Fruit fly (Drosophila melanogaster) whole organism, embryonic: ENCODE results near the gene CG18179.

Source experiments
- Adf1 ChIP-seq: fragments of 200-800 bp; sonication (Bioruptor generic); IDR thresholded peaks from 2 replicates; pipeline ENCODE4 v1.3.6; 2022; ENCODE audit warnings: missing biosample characterization, missing genetic modification characterization
- Bdp1 ChIP-seq: fragments of 200-800 bp; sonication (Bioruptor generic); optimal IDR thresholded peaks from 3 replicates; lab custom pipeline; 2016; ENCODE audit warnings: missing biosample characterization, missing genetic modification characterization
- CG11560 ChIP-seq: fragments of 200-800 bp; sonication (Bioruptor generic); IDR thresholded peaks from 3 replicates; pipeline ENCODE4 v1.3.6; 2022; ENCODE audit warnings: missing biosample characterization, missing genetic modification characterization
- CG13287 ChIP-seq: fragments of 200-800 bp; sonication (Bioruptor generic); IDR thresholded peaks from 2 replicates; pipeline ENCODE4 v1.3.6; 2022; ENCODE audit warnings: missing biosample characterization, missing genetic modification characterization; ENCODE audit not compliant: partially characterized antibody
- CG15601 ChIP-seq: fragments of 200-800 bp; sonication (Bioruptor generic); optimal IDR thresholded peaks from 3 replicates; lab custom pipeline; 2019; ENCODE audit warnings: missing biosample characterization, mild to moderate bottlenecking, missing genetic modification characterization, moderate library complexity
- CG1647 ChIP-seq: fragments of 200-800 bp; sonication (Bioruptor generic); optimal IDR thresholded peaks from 3 replicates; lab custom pipeline; 2016; ENCODE audit warnings: missing biosample characterization, missing genetic modification characterization
- CG16779 ChIP-seq: fragments of 200-800 bp; sonication (Bioruptor generic); IDR thresholded peaks from 2 replicates; pipeline ENCODE4 v1.3.6; 2022; ENCODE audit warnings: missing biosample characterization, missing genetic modification characterization
- CG17359 ChIP-seq: fragments of 200-800 bp; sonication (Bioruptor generic); optimal IDR thresholded peaks from 3 replicates; lab custom pipeline; 2018; ENCODE audit warnings: missing biosample characterization, mild to moderate bottlenecking, missing genetic modification characterization, moderate library complexity
- CG31224 ChIP-seq: fragments of 200-800 bp; sonication (Bioruptor generic); IDR thresholded peaks from 2 replicates; pipeline ENCODE4 v1.3.6; 2022; ENCODE audit warnings: missing biosample characterization, missing genetic modification characterization
- CG32532 ChIP-seq: fragments of 200-800 bp; sonication (Bioruptor generic); IDR thresholded peaks from 2 replicates; pipeline ENCODE4 v1.3.6; 2022; ENCODE audit warnings: missing biosample characterization, missing genetic modification characterization
- CG34376 ChIP-seq: fragments of 200-800 bp; sonication (Bioruptor generic); optimal IDR thresholded peaks from 2 replicates; lab custom pipeline; 2018; ENCODE audit warnings: missing biosample characterization, mild to moderate bottlenecking, missing genetic modification characterization
- CG34422 ChIP-seq: fragments of 200-800 bp; sonication (Bioruptor generic); IDR thresholded peaks from 3 replicates; pipeline ENCODE4 v1.3.6; 2022; ENCODE audit warnings: missing biosample characterization, missing genetic modification characterization
- CG3726 ChIP-seq: fragments of 200-800 bp; sonication (Bioruptor generic); IDR thresholded peaks from 3 replicates; pipeline ENCODE4, ENCODE4 v1.3.6; 2022; ENCODE audit warnings: missing biosample characterization, missing genetic modification characterization
- CG42726 ChIP-seq: fragments of 200-800 bp; sonication (Bioruptor generic); IDR thresholded peaks from 2 replicates; pipeline ENCODE4 v1.3.6; 2022; ENCODE audit warnings: missing biosample characterization, missing genetic modification characterization; ENCODE audit not compliant: partially characterized antibody
- CG4360 ChIP-seq: fragments of 200-800 bp; sonication (Bioruptor generic); IDR thresholded peaks from 2 replicates; pipeline ENCODE4 v1.3.6; 2022; ENCODE audit warnings: missing biosample characterization, missing genetic modification characterization
- CG4404 ChIP-seq: fragments of 200-800 bp; sonication (Bioruptor generic); IDR thresholded peaks from 2 replicates; pipeline ENCODE4 v1.3.6; 2022; ENCODE audit warnings: missing biosample characterization, missing genetic modification characterization
- CG6175 ChIP-seq: fragments of 200-800 bp; sonication (Bioruptor generic); IDR thresholded peaks from 3 replicates; pipeline ENCODE4 v1.3.6; 2022; ENCODE audit warnings: missing biosample characterization, missing genetic modification characterization
- CG8478 ChIP-seq: fragments of >200 bp; optimal IDR thresholded peaks from 2 replicates; lab custom pipeline; 2018
- Dad ChIP-seq: fragments of 200-800 bp; sonication (Bioruptor generic); optimal IDR thresholded peaks from 3 replicates; lab custom pipeline; 2016; ENCODE audit warnings: missing biosample characterization, missing genetic modification characterization
- Dip2 ChIP-seq: fragments of 200-800 bp; sonication (Bioruptor generic); IDR thresholded peaks from 2 replicates; pipeline ENCODE4 v1.3.6; 2022; ENCODE audit warnings: missing biosample characterization, missing genetic modification characterization
- Doc3 ChIP-seq: fragments of 200-800 bp; sonication (Bioruptor generic); IDR thresholded peaks from 3 replicates; pipeline ENCODE4 v1.3.6; 2022; ENCODE audit warnings: missing biosample characterization, missing genetic modification characterization; ENCODE audit not compliant: partially characterized antibody
- Elba2 ChIP-seq: fragments of 200-800 bp; sonication (Bioruptor generic); optimal IDR thresholded peaks from 3 replicates; lab custom pipeline; 2016; ENCODE audit warnings: missing biosample characterization, missing genetic modification characterization
- GATAe ChIP-seq: fragments of 200-800 bp; sonication (Bioruptor generic); conservative IDR thresholded peaks from 2 replicates; pipeline ENCODE4 v1.3.6; 2022; ENCODE audit warnings: missing biosample characterization, missing genetic modification characterization
- HmgZ ChIP-seq: fragments of 200-800 bp; sonication (Bioruptor generic); optimal IDR thresholded peaks from 2 replicates; lab custom pipeline; 2018; ENCODE audit warnings: missing biosample characterization, mild to moderate bottlenecking, missing genetic modification characterization
- Hr51 ChIP-seq, 2 experiments: fragments of 200-800 bp; sonication (Bioruptor generic); optimal IDR thresholded peaks; 2 replicates in 1 of 2; 3 replicates in 1 of 2; lab custom pipeline; 2016 to 2018; ENCODE audit warnings: missing biosample characterization in 2 of 2, missing genetic modification characterization in 2 of 2, mild to moderate bottlenecking in 1 of 2, moderate library complexity in 1 of 2
- Lim3 ChIP-seq: fragments of 200-800 bp; sonication (Bioruptor generic); IDR thresholded peaks from 2 replicates; pipeline ENCODE4 v1.3.6; 2022; ENCODE audit warnings: missing biosample characterization, missing genetic modification characterization
- Lpt ChIP-seq: fragments of >200 bp; optimal IDR thresholded peaks from 2 replicates; lab custom pipeline; 2018; ENCODE audit warnings: missing biosample characterization, missing genetic modification characterization
- Mes4 ChIP-seq: fragments of 200-800 bp; sonication (Bioruptor generic); optimal IDR thresholded peaks from 2 replicates; lab custom pipeline; 2016; ENCODE audit warnings: missing biosample characterization, missing genetic modification characterization
- NFAT ChIP-seq: fragments of 200-800 bp; sonication (Bioruptor generic); IDR thresholded peaks from 2 replicates; pipeline ENCODE4 v1.3.6; 2022; ENCODE audit warnings: missing biosample characterization, missing genetic modification characterization
- Nf-YB ChIP-seq: fragments of 200-800 bp; sonication (Bioruptor generic); optimal IDR thresholded peaks from 3 replicates; lab custom pipeline; 2019; ENCODE audit warnings: missing biosample characterization, mild to moderate bottlenecking, missing genetic modification characterization, moderate library complexity
- Ssrp ChIP-seq: fragments of 200-800 bp; sonication (Bioruptor generic); optimal IDR thresholded peaks from 2 replicates; lab custom pipeline; 2018; ENCODE audit warnings: missing biosample characterization, mild to moderate bottlenecking, missing genetic modification characterization, moderate library complexity
- br ChIP-seq: fragments of >200 bp; optimal IDR thresholded peaks from 2 replicates; lab custom pipeline; 2017
- cato ChIP-seq: fragments of 200-800 bp; sonication (Bioruptor generic); optimal IDR thresholded peaks from 2 replicates; lab custom pipeline; 2016; ENCODE audit warnings: missing biosample characterization, missing genetic modification characterization, borderline replicate concordance
- ci ChIP-seq: fragments of 200-800 bp; sonication (Bioruptor generic); IDR thresholded peaks from 3 replicates; pipeline ENCODE4 v1.3.6; 2022; ENCODE audit warnings: missing biosample characterization, missing genetic modification characterization
- crol ChIP-seq: fragments of 200-800 bp; sonication (Bioruptor generic); IDR thresholded peaks from 2 replicates; pipeline ENCODE4 v1.3.6; 2022; ENCODE audit warnings: missing biosample characterization, missing genetic modification characterization
- crp ChIP-seq, 2 experiments: fragments of 200-800 bp; sonication (Bioruptor generic); optimal IDR thresholded peaks; 2 replicates in 1 of 2; 3 replicates in 1 of 2; lab custom pipeline; 2017; ENCODE audit warnings: missing biosample characterization in 2 of 2, missing genetic modification characterization in 2 of 2, mild to moderate bottlenecking in 1 of 2, moderate library complexity in 1 of 2
- dysf ChIP-seq: fragments of 200-800 bp; sonication (Bioruptor generic); IDR thresholded peaks from 3 replicates; pipeline ENCODE4 v1.3.6; 2022; ENCODE audit warnings: missing biosample characterization, missing genetic modification characterization
- emc ChIP-seq: fragments of 200-800 bp; sonication (Bioruptor generic); optimal IDR thresholded peaks from 2 replicates; lab custom pipeline; 2016; ENCODE audit warnings: missing biosample characterization, missing genetic modification characterization
- grn ChIP-seq: fragments of 200-800 bp; sonication (Bioruptor generic); optimal IDR thresholded peaks from 3 replicates; lab custom pipeline; 2017; ENCODE audit warnings: missing biosample characterization, missing genetic modification characterization
- gro ChIP-seq: fragments of 200-800 bp; sonication (Bioruptor generic); optimal IDR thresholded peaks from 2 replicates; lab custom pipeline; 2016; ENCODE audit warnings: missing biosample characterization, missing genetic modification characterization
- gsb ChIP-seq: fragments of 200-800 bp; sonication (Bioruptor generic); IDR thresholded peaks from 2 replicates; pipeline ENCODE4 v1.3.6; 2022; ENCODE audit warnings: missing biosample characterization, missing genetic modification characterization
- hkb ChIP-seq, 2 experiments: fragments of 200-800 bp in 1 of 2; fragments of >200 bp in 1 of 2; sonication (Bioruptor generic) in 1 of 2; IDR thresholded peaks in 1 of 2; optimal IDR thresholded peaks in 1 of 2; 2 replicates each; pipeline versions ENCODE4 v1.3.6 to Lab custom; 2017 to 2022; ENCODE audit warnings: missing biosample characterization in 1 of 2, missing genetic modification characterization in 1 of 2
- kah ChIP-seq: fragments of 200-800 bp; sonication (Bioruptor generic); optimal IDR thresholded peaks from 2 replicates; lab custom pipeline; 2018; ENCODE audit warnings: missing biosample characterization, mild to moderate bottlenecking, missing genetic modification characterization
- nom ChIP-seq: fragments of 200-800 bp; sonication (Bioruptor generic); optimal IDR thresholded peaks from 2 replicates; lab custom pipeline; 2017; ENCODE audit warnings: missing biosample characterization, missing genetic modification characterization, mild to moderate bottlenecking, moderate library complexity, missing genetic modification reagents
- schlank ChIP-seq: fragments of 200-800 bp; sonication (Bioruptor generic); optimal IDR thresholded peaks from 2 replicates; lab custom pipeline; 2018; ENCODE audit warnings: missing biosample characterization, mild to moderate bottlenecking, missing genetic modification characterization
- scrt ChIP-seq: fragments of 200-800 bp; sonication (Bioruptor generic); optimal IDR thresholded peaks from 2 replicates; lab custom pipeline; 2018; ENCODE audit warnings: missing biosample characterization, mild to moderate bottlenecking, missing genetic modification characterization, moderate library complexity
- sens-2 ChIP-seq: fragments of 200-800 bp; sonication (Bioruptor generic); IDR thresholded peaks from 2 replicates; pipeline ENCODE4 v1.3.6; 2022; ENCODE audit warnings: missing biosample characterization, missing genetic modification characterization
- sob ChIP-seq: fragments of 200-800 bp; sonication (Bioruptor generic); IDR thresholded peaks from 2 replicates; pipeline ENCODE4 v1.3.6; 2022; ENCODE audit warnings: missing biosample characterization, missing genetic modification characterization
- vfl ChIP-seq: fragments of 200-800 bp; sonication (Bioruptor generic); optimal IDR thresholded peaks from 2 replicates; lab custom pipeline; 2016; ENCODE audit warnings: missing biosample characterization, missing genetic modification characterization
- yki ChIP-seq: fragments of >200 bp; optimal IDR thresholded peaks from 3 replicates; lab custom pipeline; 2018
- zf30C ChIP-seq: fragments of 200-800 bp; sonication (Bioruptor generic); optimal IDR thresholded peaks from 3 replicates; lab custom pipeline; 2018; ENCODE audit warnings: missing biosample characterization, mild to moderate bottlenecking, missing genetic modification characterization

Gene CG18179

DNA sequence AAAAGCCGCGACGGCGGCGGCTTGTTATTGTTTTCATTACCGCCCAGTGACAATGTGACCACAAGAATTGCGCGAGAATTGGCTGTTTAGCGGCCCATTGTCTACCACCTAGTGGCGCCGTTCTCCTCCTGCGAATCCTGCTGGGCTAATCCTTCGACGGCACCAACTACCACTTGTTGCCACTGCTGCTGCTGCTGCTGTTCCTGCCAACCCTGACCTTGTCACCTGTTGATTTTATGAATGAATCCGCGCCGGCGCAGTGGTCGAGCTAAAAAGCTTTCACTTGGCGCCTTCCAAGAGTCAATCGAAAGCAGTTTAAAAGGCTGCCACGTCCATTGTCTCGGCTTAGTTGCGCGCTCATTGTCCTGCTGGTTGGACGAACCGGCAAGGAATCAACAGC, 4.7 kb downstream of the CG18179 start, which contains the start of gene CNMaR (continued):
- TF ChIP-seq Dad (GFP tag; lab: Kevin White, UChicago) (no peak), CG31224 (peak; percentile 78), kah (GFP tag; lab: Kevin White, UChicago) (peak; percentile 10), Dip2 (GFP tag; lab: Robert Waterston, UW) (no peak), dysf (GFP tag; lab: Robert Waterston, UW) (0 out of 3 replicates have a peak, but pooled peaks have one; percentile 16), scrt (GFP tag; lab: Kevin White, UChicago) (peak; percentile 100), nom (GFP tag; lab: Kevin White, UChicago) (no peak), CG17359 (tag; lab: Kevin White, UChicago) (no peak), CG34422 (GFP tag; lab: Robert Waterston, UW) (peak; percentile 59; the same call in 1 of the 3 replicates), CG32532 (GFP tag; lab: Robert Waterston, UW) (no peak)

dm6 chr3L:9671372-9671771, 32.3 kb downstream of the CG18179 start:
- TF ChIP-seq zf30C (GFP tag; lab: Kevin White, UChicago) (no peak), Bdp1 (GFP tag; lab: Kevin White, UChicago) (no peak), HmgZ (tag; lab: Kevin White, UChicago) (no peak), vfl (GFP tag; lab: Kevin White, UChicago) (no peak), Adf1 (peak; percentile 51; the same call in 1 of the 2 replicates), hkb (optimal IDR thresholded peaks at IDR 0.05; lab: Kevin White, UChicago) (no peak), hkb (GFP tag; IDR thresholded peaks at IDR 0.05; lab: Robert Waterston, UW) (no peak), Nf-YB (GFP tag; lab: Kevin White, UChicago) (no peak), CG4360 (GFP tag; lab: Robert Waterston, UW) (peak; percentile 54), CG13287 (GFP tag; lab: Robert Waterston, UW) (no peak), CG34422 (GFP tag; lab: Robert Waterston, UW) (no peak), gro (GFP tag; lab: Kevin White, UChicago) (no peak), ci (GFP tag; lab: Robert Waterston, UW) (0 out of 3 replicates have a peak, but pooled peaks have one; percentile 11), Ssrp (no peak), Elba2 (GFP tag; lab: Kevin White, UChicago) (no peak), CG8478 (no peak), schlank (no peak), CG3726 (GFP tag; lab: Robert Waterston, UW) (no peak), emc (GFP tag; lab: Kevin White, UChicago) (no peak), CG16779 (GFP tag; lab: Robert Waterston, UW) (no peak), CG11560 (tag; lab: Robert Waterston, UW) (no peak), gsb (GFP tag; lab: Robert Waterston, UW) (no peak), sens-2 (peak; percentile 39; the same call in 1 of the 2 replicates), yki (lab: Kevin White, UChicago) (no peak), Lim3 (GFP tag; lab: Robert Waterston, UW) (no peak), Mes4 (GFP tag; lab: Kevin White, UChicago) (no peak), Lpt (no peak), sob (GFP tag; lab: Robert Waterston, UW) (0 out of 2 replicates have a peak, but pooled peaks have one; percentile 7), crol (GFP tag; lab: Robert Waterston, UW) (peak; percentile 42; the same call in 1 of the 2 replicates), cato (no peak), CG34376 (peak; percentile 78), grn (GFP tag; lab: Kevin White, UChicago) (peak; percentile 92), br (lab: Kevin White, UChicago) (no peak), Hr51 (GFP tag; optimal IDR thresholded peaks at IDR 0.05; lab: Kevin White, UChicago) (no peak), CG15601 (tag; lab: Kevin White, UChicago) (no peak), CG6175 (GFP tag; lab: Robert Waterston, UW) (no peak), CG1647 (GFP tag; lab: Kevin White, UChicago) (no peak), crp (GFP tag; optimal IDR thresholded peaks at IDR 0.05; lab: Kevin White, UChicago) (peak in 1 of 2 experiments; percentile 30), GATAe (GFP tag; lab: Robert Waterston, UW) (peak; percentile 89), Doc3 (GFP tag; lab: Robert Waterston, UW) (no peak), NFAT (no peak), CG42726 (GFP tag; lab: Robert Waterston, UW) (no peak), CG4404 (no peak)
